Worm (Caenorhabditis elegans): ENCODE results near the gene C33F10.14.

ce11 chrII:4753133-4753532 is 44.0 kb upstream of the C33F10.14 start, which contains the start of gene C27D9.1:
- no peak for TF ChIP-seq ama-1 (optimal IDR thresholded peaks at IDR 0.05)
- TF ChIP-seq flt-1 (GFP tag; IDR thresholded peaks at IDR 0.05) = no peak
- TF ChIP-seq tbx-11 (GFP tag; IDR thresholded peaks at IDR 0.05) = no peak
- TF ChIP-seq scrt-1 (GFP tag; IDR thresholded peaks at IDR 0.05) = no peak
- TF ChIP-seq aly-1 (tag; optimal IDR thresholded peaks at IDR 0.05) = no peak
- no peak for TF ChIP-seq hmg-4 (GFP tag; optimal IDR thresholded peaks at IDR 0.05)
- TF ChIP-seq B0310.2 (tag; optimal IDR thresholded peaks at IDR 0.05) = no peak
- TF ChIP-seq pes-1 (GFP tag; IDR thresholded peaks at IDR 0.05) = no peak
- no peak for TF ChIP-seq hmbx-1 (tag; optimal IDR thresholded peaks at IDR 0.05)
- no peak for TF ChIP-seq tra-4 (tag; optimal IDR thresholded peaks at IDR 0.05)

All from whole organism, early embryonic.